Fruit fly (Drosophila melanogaster) whole organism, embryonic: Measurements from ENCODE around the gene Prosbeta6.

ENCODE experiments used
- Antp ChIP-seq: fragments of 200-800 bp; sonication (Bioruptor generic); optimal IDR thresholded peaks from 3 replicates; lab custom pipeline; 2016; ENCODE audit warnings: missing biosample characterization, missing genetic modification characterization
- Atf3 ChIP-seq: fragments of 200-800 bp; sonication (Bioruptor generic); optimal IDR thresholded peaks from 3 replicates; lab custom pipeline; 2016; ENCODE audit warnings: missing biosample characterization, missing genetic modification characterization
- BtbVII ChIP-seq: fragments of 200-800 bp; sonication (Bioruptor generic); optimal IDR thresholded peaks from 3 replicates; lab custom pipeline; 2017; ENCODE audit warnings: missing biosample characterization, mild to moderate bottlenecking, missing genetic modification characterization
- Bteb2 ChIP-seq: fragments of 200-800 bp; sonication (Bioruptor generic); optimal IDR thresholded peaks from 2 replicates; lab custom pipeline; 2016; ENCODE audit warnings: missing biosample characterization, missing genetic modification characterization
- CG11247 ChIP-seq: fragments of 200-800 bp; sonication (Bioruptor generic); IDR thresholded peaks from 2 replicates; pipeline ENCODE4 v1.3.6; 2022; ENCODE audit warnings: missing biosample characterization, missing genetic modification characterization
- CG14441 ChIP-seq: fragments of 200-800 bp; sonication (Bioruptor generic); IDR thresholded peaks from 2 replicates; pipeline ENCODE4 v1.3.6; 2022; ENCODE audit warnings: missing biosample characterization, missing genetic modification characterization
- CG14667 ChIP-seq: fragments of 200-800 bp; sonication (Bioruptor generic); IDR thresholded peaks from 2 replicates; pipeline ENCODE4 v1.3.6; 2022; ENCODE audit warnings: missing biosample characterization, missing genetic modification characterization
- CG1602 ChIP-seq: fragments of 200-800 bp; sonication (Bioruptor generic); optimal IDR thresholded peaks from 3 replicates; lab custom pipeline; 2016; ENCODE audit warnings: missing biosample characterization, missing genetic modification characterization
- CG17612 ChIP-seq: fragments of 200-800 bp; sonication (Bioruptor generic); IDR thresholded peaks from 2 replicates; pipeline ENCODE4 v1.3.6; 2022; ENCODE audit warnings: missing biosample characterization, missing genetic modification characterization
- CG2712 ChIP-seq: fragments of 200-800 bp; optimal IDR thresholded peaks from 3 replicates; lab custom pipeline; 2019; ENCODE audit warnings: missing biosample characterization, mild to moderate bottlenecking, missing genetic modification characterization, moderate library complexity
- CG3163 ChIP-seq: fragments of 200-800 bp; sonication (Bioruptor generic); optimal IDR thresholded peaks from 3 replicates; lab custom pipeline; 2016; ENCODE audit warnings: missing biosample characterization, missing genetic modification characterization
- CG4730 ChIP-seq: fragments of 200-800 bp; sonication (Bioruptor generic); IDR thresholded peaks from 2 replicates; pipeline ENCODE4 v1.3.6; 2022; ENCODE audit warnings: missing biosample characterization, missing genetic modification characterization
- CG6272 ChIP-seq: fragments of 200-800 bp; sonication (Bioruptor generic); IDR thresholded peaks from 2 replicates; pipeline ENCODE4 v1.3.6; 2022; ENCODE audit warnings: missing biosample characterization, missing genetic modification characterization
- CG9609 ChIP-seq: fragments of 200-800 bp; sonication (Bioruptor generic); optimal IDR thresholded peaks from 3 replicates; lab custom pipeline; 2016; ENCODE audit warnings: missing biosample characterization, missing genetic modification characterization
- CG9876 ChIP-seq: fragments of 200-800 bp; sonication (Bioruptor generic); optimal IDR thresholded peaks from 2 replicates; lab custom pipeline; 2016; ENCODE audit warnings: missing biosample characterization, missing genetic modification characterization
- CkIIα-i1 ChIP-seq: fragments of 200-800 bp; sonication (Bioruptor generic); IDR thresholded peaks from 2 replicates; pipeline ENCODE4 v1.3.6; 2022; ENCODE audit warnings: missing biosample characterization, missing genetic modification characterization
- D ChIP-seq, 2 experiments: fragments of 200-800 bp in 1 of 2; fragments of >200 bp in 1 of 2; sonication (Bioruptor generic) in 1 of 2; optimal IDR thresholded peaks; 2 replicates in 1 of 2; 3 replicates in 1 of 2; lab custom pipeline; 2017; ENCODE audit warnings: mild to moderate bottlenecking in 1 of 2, missing biosample characterization in 1 of 2, missing genetic modification characterization in 1 of 2, missing genetic modification reagents in 1 of 2
- Dbx ChIP-seq: fragments of 200-800 bp; sonication (Bioruptor generic); IDR thresholded peaks from 3 replicates; pipeline ENCODE4 v1.3.6; 2022; ENCODE audit warnings: missing biosample characterization, missing genetic modification characterization
- Drgx ChIP-seq: fragments of 200-800 bp; sonication (Bioruptor generic); IDR thresholded peaks from 2 replicates; pipeline ENCODE4 v1.3.6; 2022; ENCODE audit warnings: missing biosample characterization, missing genetic modification characterization
- Ets65A ChIP-seq: fragments of 200-800 bp; sonication (Bioruptor generic); peaks from one replicate; lab custom pipeline; 2016; ENCODE audit warnings: missing biosample characterization, missing genetic modification characterization
- HHEX ChIP-seq: fragments of 200-800 bp; sonication (Bioruptor generic); optimal IDR thresholded peaks from 3 replicates; lab custom pipeline; 2017; ENCODE audit warnings: missing biosample characterization, mild to moderate bottlenecking, missing genetic modification characterization, missing genetic modification reagents
- Hr39 ChIP-seq: fragments of >200 bp; optimal IDR thresholded peaks from 2 replicates; lab custom pipeline; 2017
- Med ChIP-seq: fragments of 200-800 bp; sonication (Bioruptor generic); peaks from one replicate; lab custom pipeline; 2016; ENCODE audit warnings: missing biosample characterization, missing genetic modification characterization, mild to moderate bottlenecking, inconsistent platforms, moderate library complexity
- Nf-YA ChIP-seq: fragments of 200-800 bp; sonication (Bioruptor generic); IDR thresholded peaks from 2 replicates; pipeline ENCODE4 v1.3.6; 2022; ENCODE audit warnings: missing biosample characterization, missing genetic modification characterization
- Sox102F ChIP-seq: fragments of 200-800 bp; sonication (Bioruptor generic); optimal IDR thresholded peaks from 2 replicates; lab custom pipeline; 2018; ENCODE audit warnings: missing biosample characterization, mild to moderate bottlenecking, missing genetic modification characterization, moderate library complexity
- Xrp1 ChIP-seq: fragments of 200-800 bp; sonication (Bioruptor generic); IDR thresholded peaks from 2 replicates; pipeline ENCODE4 v1.3.6; 2022; ENCODE audit warnings: missing biosample characterization, missing genetic modification characterization
- cad ChIP-seq: fragments of >200 bp; optimal IDR thresholded peaks from 2 replicates; lab custom pipeline; 2017; ENCODE audit warnings: missing biosample characterization, missing genetic modification characterization
- cg ChIP-seq: fragments of 200-800 bp; sonication (Bioruptor generic); optimal IDR thresholded peaks from 3 replicates; lab custom pipeline; 2019; ENCODE audit warnings: missing biosample characterization, mild to moderate bottlenecking, missing genetic modification characterization, moderate library complexity
- chif ChIP-seq, 2 experiments: fragments of 200-800 bp; sonication (Bioruptor generic); optimal IDR thresholded peaks; 3 replicates each; lab custom pipeline; 2016; ENCODE audit warnings: missing biosample characterization in 2 of 2, missing genetic modification characterization in 2 of 2
- chinmo ChIP-seq: fragments of 200-800 bp; sonication (Bioruptor generic); IDR thresholded peaks from 4 replicates; pipeline ENCODE4 v1.3.6; 2022; ENCODE audit warnings: missing biosample characterization, missing genetic modification characterization; ENCODE audit not compliant: partially characterized antibody
- crol ChIP-seq: fragments of 200-800 bp; sonication (Bioruptor generic); IDR thresholded peaks from 2 replicates; pipeline ENCODE4 v1.3.6; 2022; ENCODE audit warnings: missing biosample characterization, missing genetic modification characterization
- ewg ChIP-seq: fragments of 200-800 bp; sonication (Bioruptor generic); optimal IDR thresholded peaks from 3 replicates; lab custom pipeline; 2017; ENCODE audit warnings: mild to moderate bottlenecking, missing biosample characterization, missing genetic modification reagents, missing genetic modification characterization
- exex ChIP-seq: fragments of 200-800 bp; sonication (Bioruptor generic); optimal IDR thresholded peaks from 4 replicates; lab custom pipeline; 2018; ENCODE audit warnings: missing biosample characterization, mild to moderate bottlenecking, missing genetic modification characterization, moderate library complexity
- fd64A ChIP-seq: fragments of 200-800 bp; sonication (Bioruptor generic); optimal IDR thresholded peaks from 3 replicates; lab custom pipeline; 2018; ENCODE audit warnings: missing biosample characterization, mild to moderate bottlenecking, missing genetic modification characterization
- lov ChIP-seq, 2 experiments: fragments of 200-800 bp in 1 of 2; fragments of >200 bp in 1 of 2; sonication (Bioruptor generic) in 1 of 2; IDR thresholded peaks in 1 of 2; optimal IDR thresholded peaks in 1 of 2; 2 replicates in 1 of 2; 3 replicates in 1 of 2; pipeline versions ENCODE4 v1.3.6 to Lab custom; 2017 to 2022; ENCODE audit warnings: missing biosample characterization in 1 of 2, missing genetic modification characterization in 1 of 2
- mam ChIP-seq: fragments of 200-800 bp; sonication (Bioruptor generic); optimal IDR thresholded peaks from 3 replicates; lab custom pipeline; 2016; ENCODE audit warnings: missing biosample characterization, missing genetic modification characterization
- mirr ChIP-seq: fragments of 200-800 bp; sonication (Bioruptor generic); optimal IDR thresholded peaks from 3 replicates; lab custom pipeline; 2018; ENCODE audit warnings: missing biosample characterization, mild to moderate bottlenecking, missing genetic modification characterization
- nerfin-2 ChIP-seq: fragments of 200-800 bp; sonication (Bioruptor generic); IDR thresholded peaks from 2 replicates; pipeline ENCODE4 v1.3.6; 2022; ENCODE audit warnings: missing biosample characterization, missing genetic modification characterization; ENCODE audit not compliant: partially characterized antibody
- pb ChIP-seq: fragments of 200-800 bp; sonication (Bioruptor generic); optimal IDR thresholded peaks from 3 replicates; lab custom pipeline; 2016; ENCODE audit warnings: missing biosample characterization, missing genetic modification characterization
- pho ChIP-seq: fragments of 200-800 bp; sonication (Bioruptor generic); optimal IDR thresholded peaks from 2 replicates; lab custom pipeline; 2016; ENCODE audit warnings: missing biosample characterization, missing genetic modification characterization
- prd ChIP-seq, 3 experiments: fragments of >200 bp in 2 of 3; fragments of 200-800 bp in 1 of 3; sonication (Bioruptor generic) in 1 of 3; optimal IDR thresholded peaks in 2 of 3; IDR thresholded peaks in 1 of 3; 2 replicates in 2 of 3; 3 replicates in 1 of 3; pipeline versions ENCODE4 v1.3.6 to Lab custom; 2017 to 2022; ENCODE audit warnings: missing biosample characterization in 1 of 3, missing genetic modification characterization in 1 of 3
- ranshi ChIP-seq: fragments of 200-800 bp; sonication (Bioruptor generic); IDR thresholded peaks from 2 replicates; pipeline ENCODE4 v1.3.6; 2022; ENCODE audit warnings: missing biosample characterization, missing genetic modification characterization
- schlank ChIP-seq: fragments of 200-800 bp; sonication (Bioruptor generic); optimal IDR thresholded peaks from 2 replicates; lab custom pipeline; 2018; ENCODE audit warnings: missing biosample characterization, mild to moderate bottlenecking, missing genetic modification characterization
- slp2 ChIP-seq: fragments of 200-800 bp; sonication (Bioruptor generic); optimal IDR thresholded peaks from 2 replicates; lab custom pipeline; 2016; ENCODE audit warnings: missing biosample characterization, missing genetic modification characterization
- ssp ChIP-seq: fragments of 200-800 bp; sonication (Bioruptor generic); IDR thresholded peaks from 2 replicates; pipeline ENCODE4 v1.3.6; 2022; ENCODE audit warnings: missing biosample characterization, missing genetic modification characterization
- tap ChIP-seq: fragments of 200-800 bp; optimal IDR thresholded peaks from 3 replicates; lab custom pipeline; 2019; ENCODE audit warnings: missing biosample characterization, mild to moderate bottlenecking, missing genetic modification characterization, moderate library complexity
- tin ChIP-seq: fragments of 200-800 bp; sonication (Bioruptor generic); optimal IDR thresholded peaks from 3 replicates; lab custom pipeline; 2016; ENCODE audit warnings: missing biosample characterization, missing genetic modification characterization
- tup ChIP-seq: fragments of 200-800 bp; sonication (Bioruptor generic); optimal IDR thresholded peaks from 2 replicates; lab custom pipeline; 2016; ENCODE audit warnings: missing biosample characterization, mild to moderate bottlenecking, missing genetic modification characterization, moderate library complexity
- vfl ChIP-seq: fragments of 200-800 bp; sonication (Bioruptor generic); optimal IDR thresholded peaks from 2 replicates; lab custom pipeline; 2016; ENCODE audit warnings: missing biosample characterization, missing genetic modification characterization
- zen2 ChIP-seq: fragments of 200-800 bp; sonication (Bioruptor generic); IDR thresholded peaks from 3 replicates; pipeline ENCODE4 v1.3.6; 2022; ENCODE audit warnings: missing biosample characterization, missing genetic modification characterization; ENCODE audit not compliant: partially characterized antibody

Prosbeta6 gene

DNA sequence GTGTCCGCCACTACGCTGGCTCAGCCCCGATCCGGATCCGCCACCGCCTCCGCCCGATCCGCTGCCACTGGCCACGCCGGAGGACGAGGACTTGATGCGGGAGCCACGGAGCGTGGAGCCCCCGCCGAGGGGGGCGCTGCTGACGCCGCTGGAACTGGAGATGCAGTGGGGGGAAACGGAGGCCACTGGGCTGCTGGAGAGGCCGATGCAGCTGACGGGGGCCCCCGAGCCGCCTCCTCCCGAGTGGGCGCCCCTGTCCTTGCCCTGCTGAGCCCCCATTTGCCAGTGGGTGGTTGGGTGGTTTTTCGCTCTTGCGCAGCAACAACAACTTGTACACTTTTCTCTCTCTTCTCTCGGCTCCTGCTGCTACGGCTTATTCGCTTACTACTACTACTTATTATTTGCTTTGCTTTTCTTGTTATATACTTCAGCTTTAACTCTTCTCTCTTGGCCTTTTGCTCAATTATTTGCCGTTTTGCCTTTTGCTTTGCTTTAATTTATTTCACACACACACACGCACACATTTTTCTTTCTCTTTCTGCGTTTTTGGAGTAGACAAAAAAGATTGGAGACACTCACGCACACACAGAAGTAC lies 36.7 kb upstream of the Prosbeta6 start (continued):
- TF ChIP-seq CG6272 (GFP tag; lab: Robert Waterston, UW) (no peak), exex (tag; lab: Kevin White, UChicago) (no peak), cad (GFP tag; lab: Kevin White, UChicago) (no peak), Antp (GFP tag; lab: Kevin White, UChicago) (peak; percentile 2), mam (no peak), pb (GFP tag; lab: Kevin White, UChicago) (peak; percentile 11), Dbx (peak; percentile 42; the same call in 1 of the 3 replicates), zen2 (no peak), CkIIα-i1 (GFP tag; lab: Robert Waterston, UW) (no peak), HHEX (GFP tag; lab: Kevin White, UChicago) (no peak), ranshi (GFP tag; lab: Robert Waterston, UW) (no peak), D (optimal IDR thresholded peaks at IDR 0.05; lab: Kevin White, UChicago) (no peak), D (GFP tag; optimal IDR thresholded peaks at IDR 0.05; lab: Kevin White, UChicago) (no peak), mirr (no peak), chif (GFP tag; optimal IDR thresholded peaks at IDR 0.05; lab: Kevin White, UChicago) (peak in 1 of 2 experiments; percentile 2), lov (optimal IDR thresholded peaks at IDR 0.05; lab: Kevin White, UChicago) (no peak), lov (GFP tag; IDR thresholded peaks at IDR 0.05; lab: Robert Waterston, UW) (peak; percentile 70; the same call in 1 of the 3 replicates), CG14441 (GFP tag; lab: Robert Waterston, UW) (peak; percentile 34; the same call in 1 of the 2 replicates), CG1602 (no peak), fd64A (no peak), ewg (peak; percentile 58), slp2 (GFP tag; lab: Kevin White, UChicago) (no peak), BtbVII (GFP tag; lab: Kevin White, UChicago) (no peak), prd (optimal IDR thresholded peaks at IDR 0.05; lab: Kevin White, UChicago) (no peak), prd (GFP tag; IDR thresholded peaks at IDR 0.05; lab: Robert Waterston, UW) (0 out of 3 replicates have a peak, but pooled peaks have one; percentile 22), pho (GFP tag; lab: Kevin White, UChicago) (no peak), chinmo (GFP tag; lab: Robert Waterston, UW) (0 out of 4 replicates have a peak, but pooled peaks have one; percentile 17), schlank (tag; lab: Kevin White, UChicago) (no peak), tap (no peak), Nf-YA (GFP tag; lab: Robert Waterston, UW) (no peak), vfl (GFP tag; lab: Kevin White, UChicago) (no peak), Xrp1 (no peak), Hr39 (lab: Kevin White, UChicago) (peak; percentile 89), CG2712 (tag; lab: Kevin White, UChicago) (no peak), CG4730 (GFP tag; lab: Robert Waterston, UW) (no peak; the same call in 1 of the 2 replicates), CG9876 (GFP tag; lab: Kevin White, UChicago) (peak; percentile 36), CG11247 (GFP tag; lab: Robert Waterston, UW) (no peak), nerfin-2 (GFP tag; lab: Robert Waterston, UW) (0 out of 2 replicates have a peak, but pooled peaks have one; percentile 19), Atf3 (GFP tag; lab: Kevin White, UChicago) (no peak), crol (peak; percentile 74), CG17612 (GFP tag; lab: Robert Waterston, UW) (no peak), CG3163 (GFP tag; lab: Kevin White, UChicago) (no peak), tin (GFP tag; lab: Kevin White, UChicago) (no peak), CG14667 (no peak), Drgx (GFP tag; lab: Robert Waterston, UW) (peak; percentile 32; the same call in 1 of the 2 replicates), ssp (no peak), Med (GFP tag; lab: Kevin White, UChicago) (peak; percentile 74), cg (GFP tag; lab: Kevin White, UChicago) (peak; percentile 82), Sox102F (GFP tag; lab: Kevin White, UChicago) (no peak), Bteb2 (GFP tag; lab: Kevin White, UChicago) (no peak), CG9609 (GFP tag; lab: Kevin White, UChicago) (no peak), tup (no peak), Ets65A (GFP tag; lab: Kevin White, UChicago) (no peak)
